Worm (Caenorhabditis elegans) whole organism, L1 larva: ENCODE results near the gene C39E6.2.

Experiments
- blmp-1 ChIP-seq: fragments of 150-350 bp; optimal IDR thresholded peaks from 2 replicates; lab custom pipeline; 2014; ENCODE audit warnings: missing biosample characterization, missing genetic modification characterization
- ceh-82 ChIP-seq, 3 experiments: fragments of 150-350 bp in 1 of 3; sonication (generic microtip) in 2 of 3; optimal IDR thresholded peaks; 2 replicates each; lab custom pipeline; 2014 to 2017; ENCODE audit warnings: missing biosample characterization in 3 of 3, missing genetic modification characterization in 3 of 3
- dsc-1 ChIP-seq: sonication (generic microtip); optimal IDR thresholded peaks from 2 replicates; lab custom pipeline; 2016; ENCODE audit warnings: mild to moderate bottlenecking, missing genetic modification characterization, missing compliant biosample characterization
- fkh-8 ChIP-seq: sonication (generic microtip); optimal IDR thresholded peaks from 2 replicates; lab custom pipeline; 2016; ENCODE audit warnings: mild to moderate bottlenecking, missing genetic modification characterization, missing compliant biosample characterization
- hlh-4 ChIP-seq: sonication (generic microtip); optimal IDR thresholded peaks from 2 replicates; lab custom pipeline; 2016; ENCODE audit warnings: mild to moderate bottlenecking, missing genetic modification characterization, missing compliant biosample characterization
- jun-1 ChIP-seq: fragments of 150-350 bp; optimal IDR thresholded peaks from 2 replicates; lab custom pipeline; 2014; ENCODE audit warnings: missing biosample characterization, missing genetic modification reagents, missing genetic modification characterization
- mep-1 ChIP-seq: fragments of 150-350 bp; optimal IDR thresholded peaks from 2 replicates; lab custom pipeline; 2014; ENCODE audit warnings: missing biosample characterization, missing genetic modification characterization
- nhr-12 ChIP-seq: sonication (generic microtip); optimal IDR thresholded peaks from 2 replicates; lab custom pipeline; 2017; ENCODE audit warnings: missing biosample characterization, missing genetic modification characterization
- nhr-28 ChIP-seq: fragments of 150-350 bp; optimal IDR thresholded peaks from 2 replicates; lab custom pipeline; 2014; ENCODE audit warnings: missing biosample characterization, missing genetic modification characterization
- unc-130 ChIP-seq: fragments of 150-350 bp; optimal IDR thresholded peaks from 2 replicates; lab custom pipeline; 2017; ENCODE audit warnings: missing biosample characterization, missing genetic modification characterization, inconsistent platforms
- unc-98 ChIP-seq: fragments of 200-800 bp; sonication (Bioruptor generic); IDR thresholded peaks from 2 replicates; pipeline ENCODE4 v1.3.6; 2022; ENCODE audit warnings: missing genetic modification characterization, missing compliant biosample characterization
- xbp-1 ChIP-seq: sonication (generic microtip); optimal IDR thresholded peaks from 2 replicates; lab custom pipeline; 2016; ENCODE audit warnings: missing genetic modification characterization, missing compliant biosample characterization
- zip-4 ChIP-seq: fragments of 200-800 bp; sonication (Bioruptor generic); optimal IDR thresholded peaks from 2 replicates; lab custom pipeline; 2018; ENCODE audit warnings: mild to moderate bottlenecking, missing genetic modification characterization, moderate library complexity, missing compliant biosample characterization

DNA sequence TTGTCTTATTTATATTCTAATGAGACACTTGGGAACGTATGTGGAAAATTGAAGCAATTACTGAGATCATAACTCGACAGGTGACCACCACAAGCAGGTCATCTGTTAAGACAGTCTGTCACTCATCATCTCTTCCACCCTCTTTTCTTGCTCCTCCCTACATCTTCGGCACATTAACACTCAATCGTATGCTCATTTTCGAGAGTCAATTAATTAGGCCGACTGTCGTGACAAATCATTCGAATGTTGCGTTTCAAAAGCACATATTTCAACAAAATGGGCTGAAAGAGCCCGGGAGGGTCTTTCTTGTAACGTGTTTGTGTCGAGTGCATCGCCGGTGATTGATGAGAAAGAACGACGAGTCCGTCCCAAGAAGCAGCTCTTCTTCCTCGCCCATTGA is 47.3 kb upstream of the C39E6.2 start:
- no peak for TF ChIP-seq blmp-1 (tag; lab: Kevin White, UChicago)
- TF ChIP-seq xbp-1 (tag; lab: Kevin White, UChicago) = no peak
- TF ChIP-seq mep-1 = no peak
- TF ChIP-seq fkh-8 = no peak
- TF ChIP-seq jun-1 (tag; lab: Kevin White, UChicago) = no peak
- TF ChIP-seq zip-4 (GFP tag; lab: Kevin White, UChicago) = no peak
- TF ChIP-seq nhr-28 (tag; lab: Kevin White, UChicago) = no peak
- no peak for TF ChIP-seq nhr-12 (tag; lab: Kevin White, UChicago)
- TF ChIP-seq ceh-82 (tag; optimal IDR thresholded peaks at IDR 0.05; lab: Kevin White, UChicago) = no peak
- no peak for TF ChIP-seq unc-130 (tag; lab: Kevin White, UChicago)
- TF ChIP-seq dsc-1 = no peak
- no peak for TF ChIP-seq hlh-4 (tag; lab: Kevin White, UChicago)
- TF ChIP-seq unc-98 (GFP tag; lab: Robert Waterston, UW) = no peak
